Fruit fly (Drosophila melanogaster) whole organism, embryonic: ENCODE data around the gene dsf.

Experiments
- Abd-B ChIP-seq: fragments of 200-800 bp; sonication (Bioruptor generic); optimal IDR thresholded peaks from 2 replicates; lab custom pipeline; 2018; ENCODE audit warnings: missing biosample characterization, mild to moderate bottlenecking, missing genetic modification characterization, moderate library complexity
- Ada2b ChIP-seq: fragments of 200-800 bp; sonication (Bioruptor generic); IDR thresholded peaks from 2 replicates; pipeline ENCODE4 v1.3.6; 2022; ENCODE audit warnings: missing biosample characterization, missing genetic modification characterization
- Atf6 ChIP-seq: fragments of 200-800 bp; sonication (Bioruptor generic); IDR thresholded peaks from 2 replicates; pipeline ENCODE4 v1.3.6; 2022; ENCODE audit warnings: missing biosample characterization, missing genetic modification characterization
- Awh ChIP-seq: fragments of 200-800 bp; sonication (Bioruptor generic); IDR thresholded peaks from 2 replicates; pipeline ENCODE4, ENCODE4 v1.3.6; 2022; ENCODE audit warnings: missing biosample characterization, missing genetic modification characterization
- CG10565 ChIP-seq: fragments of 200-800 bp; sonication (Bioruptor generic); optimal IDR thresholded peaks from 3 replicates; lab custom pipeline; 2016; ENCODE audit warnings: missing biosample characterization, mild to moderate bottlenecking, missing genetic modification characterization
- CG12236 ChIP-seq: fragments of 200-800 bp; sonication (Bioruptor generic); optimal IDR thresholded peaks from 2 replicates; lab custom pipeline; 2016; ENCODE audit warnings: missing biosample characterization, missing genetic modification characterization
- CG12769 ChIP-seq: fragments of 200-800 bp; sonication (Bioruptor generic); optimal IDR thresholded peaks from 2 replicates; lab custom pipeline; 2019; ENCODE audit warnings: missing biosample characterization, mild to moderate bottlenecking, missing genetic modification characterization, moderate library complexity
- CG14014 ChIP-seq: fragments of 200-800 bp; sonication (Bioruptor generic); IDR thresholded peaks from 2 replicates; pipeline ENCODE4 v1.3.6; 2022; ENCODE audit warnings: missing biosample characterization, missing genetic modification characterization
- CG14667 ChIP-seq: fragments of 200-800 bp; sonication (Bioruptor generic); IDR thresholded peaks from 2 replicates; pipeline ENCODE4 v1.3.6; 2022; ENCODE audit warnings: missing biosample characterization, missing genetic modification characterization
- CG1602 ChIP-seq: fragments of 200-800 bp; sonication (Bioruptor generic); optimal IDR thresholded peaks from 3 replicates; lab custom pipeline; 2016; ENCODE audit warnings: missing biosample characterization, missing genetic modification characterization
- CG17612 ChIP-seq: fragments of 200-800 bp; sonication (Bioruptor generic); IDR thresholded peaks from 2 replicates; pipeline ENCODE4 v1.3.6; 2022; ENCODE audit warnings: missing biosample characterization, missing genetic modification characterization
- CG1832 ChIP-seq: fragments of 200-800 bp; sonication (Bioruptor generic); optimal IDR thresholded peaks from 2 replicates; lab custom pipeline; 2017; ENCODE audit warnings: missing biosample characterization, mild to moderate bottlenecking, missing genetic modification characterization, inconsistent platforms
- CG18476 ChIP-seq: fragments of 200-800 bp; sonication (Bioruptor generic); optimal IDR thresholded peaks from 2 replicates; lab custom pipeline; 2016; ENCODE audit warnings: missing biosample characterization, mild to moderate bottlenecking, missing genetic modification characterization
- CG18764 ChIP-seq: fragments of 200-800 bp; sonication (Bioruptor generic); optimal IDR thresholded peaks from 3 replicates; lab custom pipeline; 2016; ENCODE audit warnings: missing biosample characterization, missing genetic modification characterization
- CG2120 ChIP-seq: fragments of 200-800 bp; sonication (Bioruptor generic); optimal IDR thresholded peaks from 3 replicates; lab custom pipeline; 2016; ENCODE audit warnings: missing biosample characterization, missing genetic modification characterization
- CG3065 ChIP-seq: fragments of 200-800 bp; sonication (Bioruptor generic); optimal IDR thresholded peaks from 2 replicates; lab custom pipeline; 2016; ENCODE audit warnings: missing biosample characterization, missing genetic modification characterization
- CG32772 ChIP-seq: fragments of 200-800 bp; sonication (Bioruptor generic); IDR thresholded peaks from 2 replicates; pipeline ENCODE4 v1.3.6; 2022; ENCODE audit warnings: missing biosample characterization, missing genetic modification characterization
- CG3281 ChIP-seq: fragments of 200-800 bp; sonication (Bioruptor generic); optimal IDR thresholded peaks from 3 replicates; lab custom pipeline; 2017; ENCODE audit warnings: missing biosample characterization, mild to moderate bottlenecking, missing genetic modification characterization
- CG4404 ChIP-seq: fragments of 200-800 bp; sonication (Bioruptor generic); IDR thresholded peaks from 2 replicates; pipeline ENCODE4 v1.3.6; 2022; ENCODE audit warnings: missing biosample characterization, missing genetic modification characterization
- CG4820 ChIP-seq: fragments of 200-800 bp; sonication (Bioruptor generic); optimal IDR thresholded peaks from 3 replicates; lab custom pipeline; 2016; ENCODE audit warnings: missing biosample characterization, missing genetic modification characterization
- CG5953 ChIP-seq: fragments of 200-800 bp; sonication (Bioruptor generic); IDR thresholded peaks from 2 replicates; pipeline ENCODE4 v1.3.6; 2022; ENCODE audit warnings: missing biosample characterization, missing genetic modification characterization
- CG6854 ChIP-seq: fragments of 200-800 bp; sonication (Bioruptor generic); optimal IDR thresholded peaks from 3 replicates; lab custom pipeline; 2017; ENCODE audit warnings: missing biosample characterization, mild to moderate bottlenecking, missing genetic modification characterization
- CG8089 ChIP-seq: fragments of 200-800 bp; sonication (Bioruptor generic); optimal IDR thresholded peaks from 3 replicates; lab custom pipeline; 2016; ENCODE audit warnings: missing biosample characterization, missing genetic modification characterization
- CoRest ChIP-seq: fragments of 200-800 bp; sonication (Bioruptor generic); optimal IDR thresholded peaks from 3 replicates; lab custom pipeline; 2018; ENCODE audit warnings: missing biosample characterization, mild to moderate bottlenecking, missing genetic modification characterization, moderate library complexity
- D ChIP-seq, 2 experiments: fragments of 200-800 bp in 1 of 2; fragments of >200 bp in 1 of 2; sonication (Bioruptor generic) in 1 of 2; optimal IDR thresholded peaks; 2 replicates in 1 of 2; 3 replicates in 1 of 2; lab custom pipeline; 2017; ENCODE audit warnings: mild to moderate bottlenecking in 1 of 2, missing biosample characterization in 1 of 2, missing genetic modification characterization in 1 of 2, missing genetic modification reagents in 1 of 2
- D19A ChIP-seq: fragments of 200-800 bp; optimal IDR thresholded peaks from 3 replicates; lab custom pipeline; 2019; ENCODE audit warnings: missing biosample characterization, mild to moderate bottlenecking, missing genetic modification characterization, moderate library complexity
- Doc2 ChIP-seq: fragments of 200-800 bp; sonication (Bioruptor generic); IDR thresholded peaks from 2 replicates; pipeline ENCODE4 v1.3.6; 2022; ENCODE audit warnings: missing biosample characterization, missing genetic modification characterization
- HLH54F ChIP-seq: fragments of 200-800 bp; sonication (Bioruptor generic); optimal IDR thresholded peaks from 3 replicates; lab custom pipeline; 2016; ENCODE audit warnings: missing biosample characterization, missing genetic modification characterization
- Mes4 ChIP-seq: fragments of 200-800 bp; sonication (Bioruptor generic); optimal IDR thresholded peaks from 2 replicates; lab custom pipeline; 2016; ENCODE audit warnings: missing biosample characterization, missing genetic modification characterization
- Nf-YB ChIP-seq: fragments of 200-800 bp; sonication (Bioruptor generic); optimal IDR thresholded peaks from 3 replicates; lab custom pipeline; 2019; ENCODE audit warnings: missing biosample characterization, mild to moderate bottlenecking, missing genetic modification characterization, moderate library complexity
- disco-r ChIP-seq: fragments of 200-800 bp; sonication (Bioruptor generic); optimal IDR thresholded peaks from 2 replicates; lab custom pipeline; 2016; ENCODE audit warnings: missing biosample characterization, missing genetic modification characterization
- dmrt11E ChIP-seq: fragments of 200-800 bp; sonication (Bioruptor generic); optimal IDR thresholded peaks from 3 replicates; lab custom pipeline; 2018; ENCODE audit warnings: missing biosample characterization, mild to moderate bottlenecking, missing genetic modification characterization, moderate library complexity
- ewg ChIP-seq: fragments of 200-800 bp; sonication (Bioruptor generic); optimal IDR thresholded peaks from 3 replicates; lab custom pipeline; 2017; ENCODE audit warnings: mild to moderate bottlenecking, missing biosample characterization, missing genetic modification reagents, missing genetic modification characterization
- fd102C ChIP-seq: fragments of 200-800 bp; sonication (Bioruptor generic); optimal IDR thresholded peaks from 2 replicates; lab custom pipeline; 2018; ENCODE audit warnings: missing biosample characterization, mild to moderate bottlenecking, missing genetic modification characterization, moderate library complexity
- kay ChIP-seq: fragments of 200-800 bp; sonication (Bioruptor generic); optimal IDR thresholded peaks from 2 replicates; lab custom pipeline; 2016; ENCODE audit warnings: missing biosample characterization, missing genetic modification characterization
- kni ChIP-seq: fragments of 200-800 bp; sonication (Bioruptor generic); optimal IDR thresholded peaks from 3 replicates; lab custom pipeline; 2017; ENCODE audit warnings: mild to moderate bottlenecking, missing biosample characterization, missing genetic modification reagents, missing genetic modification characterization
- lab ChIP-seq: fragments of 200-800 bp; sonication (Bioruptor generic); optimal IDR thresholded peaks from 3 replicates; lab custom pipeline; 2017; ENCODE audit warnings: missing biosample characterization, missing genetic modification characterization, mild to moderate bottlenecking, moderate library complexity, missing genetic modification reagents
- lbe ChIP-seq: fragments of 200-800 bp; sonication (Bioruptor generic); optimal IDR thresholded peaks from 2 replicates; lab custom pipeline; 2016; ENCODE audit warnings: missing biosample characterization, mild to moderate bottlenecking, missing genetic modification characterization
- nau ChIP-seq: fragments of 200-800 bp; sonication (Bioruptor generic); optimal IDR thresholded peaks from 3 replicates; lab custom pipeline; 2017; ENCODE audit warnings: missing biosample characterization, mild to moderate bottlenecking, missing genetic modification characterization, missing genetic modification reagents
- odd ChIP-seq: fragments of 200-800 bp; sonication (Bioruptor generic); optimal IDR thresholded peaks from 2 replicates; lab custom pipeline; 2017; ENCODE audit warnings: missing biosample characterization, mild to moderate bottlenecking, missing genetic modification characterization
- peb ChIP-seq: fragments of 200-800 bp; sonication (Bioruptor generic); IDR thresholded peaks from 2 replicates; pipeline ENCODE4 v1.3.6; 2022; ENCODE audit warnings: missing biosample characterization, missing genetic modification characterization
- row ChIP-seq: fragments of 200-800 bp; sonication (Bioruptor generic); IDR thresholded peaks from 3 replicates; pipeline ENCODE4 v1.3.6; 2022; ENCODE audit warnings: missing biosample characterization, missing genetic modification characterization
- sim ChIP-seq: fragments of 200-800 bp; sonication (Bioruptor generic); IDR thresholded peaks from 2 replicates; pipeline ENCODE4 v1.3.6; 2022; ENCODE audit warnings: missing biosample characterization, missing genetic modification characterization
- sima ChIP-seq: fragments of 200-800 bp; sonication (Bioruptor generic); optimal IDR thresholded peaks from 2 replicates; lab custom pipeline; 2016; ENCODE audit warnings: missing biosample characterization, missing genetic modification characterization
- sqz ChIP-seq: fragments of 200-800 bp; sonication (Bioruptor generic); optimal IDR thresholded peaks from 3 replicates; lab custom pipeline; 2018; ENCODE audit warnings: missing biosample characterization, mild to moderate bottlenecking, missing genetic modification characterization
- tll ChIP-seq, 2 experiments: fragments of 200-800 bp in 1 of 2; fragments of >200 bp in 1 of 2; sonication (Bioruptor generic) in 1 of 2; optimal IDR thresholded peaks; 2 replicates each; lab custom pipeline; 2017 to 2019; ENCODE audit warnings: missing biosample characterization in 2 of 2, missing genetic modification characterization in 2 of 2, mild to moderate bottlenecking in 1 of 2, moderate library complexity in 1 of 2
- trem ChIP-seq: fragments of 200-800 bp; optimal IDR thresholded peaks from 3 replicates; lab custom pipeline; 2019; ENCODE audit warnings: missing biosample characterization, mild to moderate bottlenecking, missing genetic modification characterization, moderate library complexity
- ttk ChIP-seq: fragments of 200-800 bp; sonication (Bioruptor generic); IDR thresholded peaks from 2 replicates; pipeline ENCODE4 v2.1.2; 2022; ENCODE audit warnings: missing biosample characterization, missing genetic modification characterization
- twi ChIP-seq: fragments of 200-800 bp; optimal IDR thresholded peaks from 2 replicates; lab custom pipeline; 2019; ENCODE audit warnings: missing biosample characterization, mild to moderate bottlenecking, missing genetic modification characterization, moderate library complexity
- vvl ChIP-seq: fragments of 200-800 bp; sonication (Bioruptor generic); IDR thresholded peaks from 2 replicates; pipeline ENCODE4 v1.3.6; 2022; ENCODE audit warnings: missing biosample characterization, missing genetic modification characterization
- zfh1 ChIP-seq: fragments of 200-800 bp; sonication (Bioruptor generic); IDR thresholded peaks from 3 replicates; pipeline ENCODE4 v1.3.6; 2022; ENCODE audit warnings: missing biosample characterization, missing genetic modification characterization

Gene dsf

dm6 chr2L:5972005-5972404 is 46.3 kb downstream of the dsf start (continued):
- TF ChIP-seq D (optimal IDR thresholded peaks at IDR 0.05; lab: Kevin White, UChicago): no peak
- TF ChIP-seq D (GFP tag; optimal IDR thresholded peaks at IDR 0.05; lab: Kevin White, UChicago): no peak
- TF ChIP-seq fd102C (GFP tag; lab: Kevin White, UChicago): no peak
- TF ChIP-seq Nf-YB (GFP tag; lab: Kevin White, UChicago): no peak
- TF ChIP-seq nau (GFP tag; lab: Kevin White, UChicago): no peak
- TF ChIP-seq CG17612: no peak
- TF ChIP-seq ttk (GFP tag; lab: Robert Waterston, UW): peak; percentile 39; the same call in 1 of the 2 replicates
- TF ChIP-seq peb: 0 out of 2 replicates have a peak, but pooled peaks have one; percentile 13
- no peak for TF ChIP-seq CG1602 (GFP tag; lab: Kevin White, UChicago)
- no peak for TF ChIP-seq CG4404 (GFP tag; lab: Robert Waterston, UW)
- TF ChIP-seq Doc2 (GFP tag; lab: Robert Waterston, UW): no peak; the same call in 1 of the 2 replicates
- TF ChIP-seq Mes4 (GFP tag; lab: Kevin White, UChicago): no peak
- no peak for TF ChIP-seq odd (GFP tag; lab: Kevin White, UChicago)
- TF ChIP-seq kay (GFP tag; lab: Kevin White, UChicago): no peak
- TF ChIP-seq sima (GFP tag; lab: Kevin White, UChicago): no peak
- TF ChIP-seq trem (tag; lab: Kevin White, UChicago): no peak
- peak; percentile 14 for TF ChIP-seq ewg (GFP tag; lab: Kevin White, UChicago)
- TF ChIP-seq CG6854: no peak
- TF ChIP-seq CG14014: no peak
- TF ChIP-seq tll (GFP tag; optimal IDR thresholded peaks at IDR 0.05; lab: Kevin White, UChicago): no peak
- TF ChIP-seq Atf6: peak; percentile 65
- TF ChIP-seq CG1832 (GFP tag; lab: Kevin White, UChicago): no peak
- no peak; the same call in 1 of the 2 replicates for TF ChIP-seq sim (GFP tag; lab: Robert Waterston, UW)
- no peak for TF ChIP-seq CG3065 (GFP tag; lab: Kevin White, UChicago)
- peak; percentile 84 for TF ChIP-seq row (GFP tag; lab: Robert Waterston, UW)
- peak; percentile 57 for TF ChIP-seq CG2120
- no peak for TF ChIP-seq sqz (GFP tag; lab: Kevin White, UChicago)
- peak; percentile 44 for TF ChIP-seq CG12769 (tag; lab: Kevin White, UChicago)
- TF ChIP-seq Awh (GFP tag; lab: Robert Waterston, UW): no peak
- TF ChIP-seq Abd-B (GFP tag; lab: Kevin White, UChicago): peak; percentile 27
- TF ChIP-seq CoRest: no peak
- TF ChIP-seq dmrt11E (tag; lab: Kevin White, UChicago): peak; percentile 17
- no peak for TF ChIP-seq CG10565 (GFP tag; lab: Kevin White, UChicago)
- no peak for TF ChIP-seq CG18764 (GFP tag; lab: Kevin White, UChicago)
- no peak for TF ChIP-seq CG5953 (GFP tag; lab: Robert Waterston, UW)
- TF ChIP-seq twi (tag; lab: Kevin White, UChicago): no peak
- TF ChIP-seq CG3281: peak; percentile 4
- no peak for TF ChIP-seq CG12236 (GFP tag; lab: Kevin White, UChicago)
- TF ChIP-seq D19A (tag; lab: Kevin White, UChicago): peak; percentile 34
- peak; percentile 2 for TF ChIP-seq CG4820 (GFP tag; lab: Kevin White, UChicago)
- TF ChIP-seq disco-r (GFP tag; lab: Kevin White, UChicago): no peak
- TF ChIP-seq HLH54F (GFP tag; lab: Kevin White, UChicago): no peak
- peak; percentile 70 for TF ChIP-seq zfh1 (GFP tag; lab: Robert Waterston, UW)
- TF ChIP-seq CG32772 (GFP tag; lab: Robert Waterston, UW): no peak
- TF ChIP-seq kni (GFP tag; lab: Kevin White, UChicago): no peak
- peak; percentile 42; the same call in 1 of the 2 replicates for TF ChIP-seq vvl
- TF ChIP-seq Ada2b (GFP tag; lab: Robert Waterston, UW): peak; percentile 35; the same call in 1 of the 2 replicates
- TF ChIP-seq lab: peak; percentile 63
- no peak for TF ChIP-seq CG8089 (GFP tag; lab: Kevin White, UChicago)
- 0 out of 2 replicates have a peak, but pooled peaks have one; percentile 30 for TF ChIP-seq CG14667 (GFP tag; lab: Robert Waterston, UW)
- peak; percentile 61 for TF ChIP-seq lbe
- peak; percentile 12 for TF ChIP-seq CG18476 (GFP tag; lab: Kevin White, UChicago)
